Worm (Caenorhabditis elegans) whole organism, L1 larva: Measurements from ENCODE around the gene itr-1.

Source experiments
- C04F5.9 ChIP-seq: sonication (generic microtip); optimal IDR thresholded peaks from 2 replicates; lab custom pipeline; 2016; ENCODE audit warnings: missing genetic modification characterization, missing compliant biosample characterization
- C34B4.2 ChIP-seq: sonication (generic microtip); optimal IDR thresholded peaks from 2 replicates; lab custom pipeline; 2017; ENCODE audit warnings: mild to moderate bottlenecking, missing genetic modification characterization, missing compliant biosample characterization
- blmp-1 ChIP-seq: fragments of 150-350 bp; optimal IDR thresholded peaks from 2 replicates; lab custom pipeline; 2014; ENCODE audit warnings: missing biosample characterization, missing genetic modification characterization
- lin-13 ChIP-seq: fragments of 150-350 bp; optimal IDR thresholded peaks from 2 replicates; lab custom pipeline; 2014; ENCODE audit warnings: missing biosample characterization, missing genetic modification reagents, missing genetic modification characterization
- lin-39 ChIP-seq: fragments of 150-350 bp; optimal IDR thresholded peaks from 2 replicates; lab custom pipeline; 2014; ENCODE audit warnings: missing biosample characterization, missing genetic modification reagents, missing genetic modification characterization
- nhr-77 ChIP-seq: fragments of 150-350 bp; optimal IDR thresholded peaks from 2 replicates; lab custom pipeline; 2014; ENCODE audit warnings: missing biosample characterization, missing genetic modification characterization
- swsn-7 ChIP-seq: sonication (generic microtip); optimal IDR thresholded peaks from 2 replicates; lab custom pipeline; 2016; ENCODE audit warnings: missing genetic modification characterization, missing compliant biosample characterization
- unc-130 ChIP-seq: fragments of 150-350 bp; optimal IDR thresholded peaks from 2 replicates; lab custom pipeline; 2017; ENCODE audit warnings: missing biosample characterization, missing genetic modification characterization, inconsistent platforms

itr-1 gene

DNA sequence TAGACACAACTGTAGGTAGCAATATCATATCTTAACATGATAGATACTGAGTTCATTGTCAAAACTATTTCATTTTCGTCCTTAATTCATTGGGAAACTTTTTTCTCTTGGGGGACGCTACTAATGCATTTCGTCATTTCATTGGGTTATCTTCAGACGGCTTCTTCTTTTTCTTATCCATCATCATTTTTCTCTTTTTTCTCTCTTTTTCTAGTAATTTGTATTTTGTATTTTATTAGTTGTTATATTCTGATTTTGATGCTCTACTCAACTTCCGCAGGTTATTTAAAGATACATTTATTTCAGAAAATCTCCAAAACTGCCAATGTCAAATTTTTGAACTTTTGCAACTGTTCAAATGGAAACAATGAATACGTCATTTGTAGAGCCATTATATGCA, 68.6 kb downstream of the itr-1 start, which contains the start of gene npr-35:
Gene npr-35 (plus strand): TSS at position 301 of the 400 bp plus-strand sequence.
- TF ChIP-seq lin-39 (tag; lab: Kevin White, UChicago): no peak
- TF ChIP-seq C04F5.9: no peak
- no peak for TF ChIP-seq nhr-77
- TF ChIP-seq swsn-7 (tag; lab: Kevin White, UChicago): no peak
- no peak for TF ChIP-seq blmp-1 (tag; lab: Kevin White, UChicago)
- TF ChIP-seq C34B4.2 (tag; lab: Kevin White, UChicago): no peak
- TF ChIP-seq unc-130 (tag; lab: Kevin White, UChicago): no peak
- TF ChIP-seq lin-13: no peak
- TF ChIP-seq, all 84 proteins: peak for 0
